Fruit fly (Drosophila melanogaster) whole organism, embryonic: Measurements from ENCODE around the gene Cep290.

Experiments used
- Adf1 ChIP-seq: fragments of 200-800 bp; sonication (Bioruptor generic); IDR thresholded peaks from 2 replicates; pipeline ENCODE4 v1.3.6; 2022; ENCODE audit warnings: missing biosample characterization, missing genetic modification characterization
- Bdp1 ChIP-seq: fragments of 200-800 bp; sonication (Bioruptor generic); optimal IDR thresholded peaks from 3 replicates; lab custom pipeline; 2016; ENCODE audit warnings: missing biosample characterization, missing genetic modification characterization
- CG10147 ChIP-seq: fragments of 200-800 bp; sonication (Bioruptor generic); optimal IDR thresholded peaks from 2 replicates; lab custom pipeline; 2019; ENCODE audit warnings: missing biosample characterization, mild to moderate bottlenecking, missing genetic modification characterization, moderate library complexity
- CG10431 ChIP-seq: fragments of 200-800 bp; sonication (Bioruptor generic); optimal IDR thresholded peaks from 3 replicates; lab custom pipeline; 2018; ENCODE audit warnings: missing biosample characterization, mild to moderate bottlenecking, missing genetic modification characterization
- CG10462 ChIP-seq: fragments of 200-800 bp; sonication (Bioruptor generic); optimal IDR thresholded peaks from 2 replicates; lab custom pipeline; 2016; ENCODE audit warnings: missing biosample characterization, missing genetic modification characterization
- CG11398 ChIP-seq: fragments of 200-800 bp; sonication (Bioruptor generic); optimal IDR thresholded peaks from 2 replicates; lab custom pipeline; 2016; ENCODE audit warnings: missing biosample characterization, missing genetic modification characterization
- CG11456 ChIP-seq: fragments of 200-800 bp; sonication (Bioruptor generic); IDR thresholded peaks from 3 replicates; pipeline ENCODE4 v1.3.6; 2022; ENCODE audit warnings: missing biosample characterization, missing genetic modification characterization
- CG12236 ChIP-seq: fragments of 200-800 bp; sonication (Bioruptor generic); optimal IDR thresholded peaks from 2 replicates; lab custom pipeline; 2016; ENCODE audit warnings: missing biosample characterization, missing genetic modification characterization
- CG13287 ChIP-seq: fragments of 200-800 bp; sonication (Bioruptor generic); IDR thresholded peaks from 2 replicates; pipeline ENCODE4 v1.3.6; 2022; ENCODE audit warnings: missing biosample characterization, missing genetic modification characterization; ENCODE audit not compliant: partially characterized antibody
- CG17328 ChIP-seq: fragments of 200-800 bp; sonication (Bioruptor generic); IDR thresholded peaks from 2 replicates; pipeline ENCODE4 v1.3.6; 2022; ENCODE audit warnings: missing biosample characterization, missing genetic modification characterization
- CG17829 ChIP-seq: fragments of 200-800 bp; optimal IDR thresholded peaks from 2 replicates; lab custom pipeline; 2019; ENCODE audit warnings: missing biosample characterization, mild to moderate bottlenecking, missing genetic modification characterization, moderate library complexity
- CG18476 ChIP-seq: fragments of 200-800 bp; sonication (Bioruptor generic); optimal IDR thresholded peaks from 2 replicates; lab custom pipeline; 2016; ENCODE audit warnings: missing biosample characterization, mild to moderate bottlenecking, missing genetic modification characterization
- CG2875 ChIP-seq: fragments of 200-800 bp; sonication (Bioruptor generic); optimal IDR thresholded peaks from 2 replicates; lab custom pipeline; 2017; ENCODE audit warnings: missing biosample characterization, mild to moderate bottlenecking, missing genetic modification characterization, missing genetic modification reagents
- CG32767 ChIP-seq: fragments of 200-800 bp; sonication (Bioruptor generic); IDR thresholded peaks from 2 replicates; pipeline ENCODE4 v1.3.6; 2022; ENCODE audit warnings: missing biosample characterization, missing genetic modification characterization
- CG7372 ChIP-seq: fragments of 200-800 bp; sonication (Bioruptor generic); IDR thresholded peaks from 2 replicates; pipeline ENCODE4 v1.3.6; 2022; ENCODE audit warnings: missing biosample characterization, missing genetic modification characterization
- CG7839 ChIP-seq: fragments of 200-800 bp; sonication (Bioruptor generic); optimal IDR thresholded peaks from 3 replicates; lab custom pipeline; 2018; ENCODE audit warnings: missing biosample characterization, mild to moderate bottlenecking, missing genetic modification characterization, moderate library complexity
- CG8359 ChIP-seq: fragments of 200-800 bp; sonication (Bioruptor generic); optimal IDR thresholded peaks from 2 replicates; lab custom pipeline; 2017; ENCODE audit warnings: missing biosample characterization, mild to moderate bottlenecking, missing genetic modification characterization, borderline replicate concordance
- CG8478 ChIP-seq: fragments of >200 bp; optimal IDR thresholded peaks from 2 replicates; lab custom pipeline; 2018
- CG8924 ChIP-seq: fragments of 200-800 bp; optimal IDR thresholded peaks from 3 replicates; lab custom pipeline; 2019; ENCODE audit warnings: missing biosample characterization, mild to moderate bottlenecking, missing genetic modification characterization, moderate library complexity
- CG9437 ChIP-seq: fragments of 200-800 bp; sonication (Bioruptor generic); optimal IDR thresholded peaks from 2 replicates; lab custom pipeline; 2018; ENCODE audit warnings: missing biosample characterization, mild to moderate bottlenecking, missing genetic modification characterization
- D ChIP-seq, 2 experiments: fragments of 200-800 bp in 1 of 2; fragments of >200 bp in 1 of 2; sonication (Bioruptor generic) in 1 of 2; optimal IDR thresholded peaks; 2 replicates in 1 of 2; 3 replicates in 1 of 2; lab custom pipeline; 2017; ENCODE audit warnings: mild to moderate bottlenecking in 1 of 2, missing biosample characterization in 1 of 2, missing genetic modification characterization in 1 of 2, missing genetic modification reagents in 1 of 2
- Dip3 ChIP-seq: fragments of 200-800 bp; sonication (Bioruptor generic); optimal IDR thresholded peaks from 3 replicates; lab custom pipeline; 2016; ENCODE audit warnings: missing biosample characterization, missing genetic modification characterization
- E2f2 ChIP-seq: fragments of 200-800 bp; sonication (Bioruptor generic); IDR thresholded peaks from 2 replicates; pipeline ENCODE4 v1.3.6; 2022; ENCODE audit warnings: missing biosample characterization, missing genetic modification characterization
- HLH4C ChIP-seq: fragments of 200-800 bp; sonication (Bioruptor generic); IDR thresholded peaks from 3 replicates; pipeline ENCODE4 v1.3.6; 2022; ENCODE audit warnings: missing biosample characterization, missing genetic modification characterization; ENCODE audit not compliant: partially characterized antibody
- Hmx ChIP-seq: fragments of 200-800 bp; sonication (Bioruptor generic); optimal IDR thresholded peaks from 2 replicates; lab custom pipeline; 2016; ENCODE audit warnings: missing biosample characterization, missing genetic modification characterization
- Kr ChIP-seq: fragments of 200-800 bp; sonication (Bioruptor generic); optimal IDR thresholded peaks from 2 replicates; lab custom pipeline; 2017; ENCODE audit warnings: missing biosample characterization, mild to moderate bottlenecking, missing genetic modification characterization
- Max ChIP-seq: fragments of 200-800 bp; sonication (Bioruptor generic); optimal IDR thresholded peaks from 2 replicates; lab custom pipeline; 2016; ENCODE audit warnings: missing biosample characterization, mild to moderate bottlenecking, missing genetic modification characterization
- Myb ChIP-seq: fragments of 200-800 bp; sonication (Bioruptor generic); optimal IDR thresholded peaks from 2 replicates; lab custom pipeline; 2016; ENCODE audit warnings: missing biosample characterization, missing genetic modification characterization
- Optix ChIP-seq: fragments of 200-800 bp; sonication (Bioruptor generic); IDR thresholded peaks from 3 replicates; pipeline ENCODE4 v1.3.6; 2022; ENCODE audit warnings: missing biosample characterization, missing genetic modification characterization
- Stat92E ChIP-seq, 3 experiments: fragments of >200 bp in 2 of 3; fragments of 200-800 bp in 1 of 3; sonication (Bioruptor generic) in 1 of 3; optimal IDR thresholded peaks; 2 replicates each; lab custom pipeline; 2017 to 2019; ENCODE audit warnings: missing biosample characterization in 3 of 3, missing genetic modification characterization in 3 of 3, mild to moderate bottlenecking in 1 of 3, moderate library complexity in 1 of 3
- Tbp ChIP-seq: fragments of >200 bp; optimal IDR thresholded peaks from 2 replicates; lab custom pipeline; 2018; ENCODE audit warnings: missing biosample characterization, missing genetic modification characterization
- al ChIP-seq: fragments of 200-800 bp; sonication (Bioruptor generic); IDR thresholded peaks from 2 replicates; pipeline ENCODE4 v1.3.6; 2022; ENCODE audit warnings: missing biosample characterization, missing genetic modification characterization
- ato ChIP-seq: fragments of 200-800 bp; sonication (Bioruptor generic); IDR thresholded peaks from 2 replicates; pipeline ENCODE4 v1.3.6; 2022; ENCODE audit warnings: missing biosample characterization, missing genetic modification characterization; ENCODE audit not compliant: partially characterized antibody
- bcd ChIP-seq: fragments of 200-800 bp; sonication (Bioruptor generic); optimal IDR thresholded peaks from 2 replicates; lab custom pipeline; 2017; ENCODE audit warnings: missing biosample characterization, mild to moderate bottlenecking, missing genetic modification characterization
- bsh ChIP-seq, 2 experiments: fragments of 200-800 bp; sonication (Bioruptor generic); optimal IDR thresholded peaks; 2 replicates each; lab custom pipeline; 2017 to 2018; ENCODE audit warnings: mild to moderate bottlenecking in 2 of 2, missing biosample characterization in 2 of 2, missing genetic modification characterization in 2 of 2, moderate library complexity in 1 of 2
- disco-r ChIP-seq: fragments of 200-800 bp; sonication (Bioruptor generic); optimal IDR thresholded peaks from 2 replicates; lab custom pipeline; 2016; ENCODE audit warnings: missing biosample characterization, missing genetic modification characterization
- en ChIP-seq: fragments of 200-800 bp; sonication (Bioruptor generic); optimal IDR thresholded peaks from 2 replicates; lab custom pipeline; 2016; ENCODE audit warnings: missing biosample characterization, missing genetic modification characterization
- gcm2 ChIP-seq: fragments of 200-800 bp; sonication (Bioruptor generic); optimal IDR thresholded peaks from 2 replicates; lab custom pipeline; 2016; ENCODE audit warnings: missing biosample characterization, missing genetic modification characterization
- gfzf ChIP-seq: fragments of 200-800 bp; sonication (Bioruptor generic); optimal IDR thresholded peaks from 2 replicates; lab custom pipeline; 2016; ENCODE audit warnings: missing biosample characterization, mild to moderate bottlenecking, missing genetic modification characterization, moderate library complexity
- gro ChIP-seq: fragments of 200-800 bp; sonication (Bioruptor generic); optimal IDR thresholded peaks from 2 replicates; lab custom pipeline; 2016; ENCODE audit warnings: missing biosample characterization, missing genetic modification characterization
- ham ChIP-seq: fragments of 200-800 bp; sonication (Bioruptor generic); IDR thresholded peaks from 2 replicates; pipeline ENCODE4 v1.3.6; 2022; ENCODE audit warnings: missing biosample characterization, missing genetic modification characterization
- her ChIP-seq: fragments of 200-800 bp; sonication (Bioruptor generic); optimal IDR thresholded peaks from 2 replicates; lab custom pipeline; 2016; ENCODE audit warnings: missing biosample characterization, missing genetic modification characterization
- hkb ChIP-seq, 2 experiments: fragments of 200-800 bp in 1 of 2; fragments of >200 bp in 1 of 2; sonication (Bioruptor generic) in 1 of 2; IDR thresholded peaks in 1 of 2; optimal IDR thresholded peaks in 1 of 2; 2 replicates each; pipeline versions ENCODE4 v1.3.6 to Lab custom; 2017 to 2022; ENCODE audit warnings: missing biosample characterization in 1 of 2, missing genetic modification characterization in 1 of 2
- ken ChIP-seq: fragments of 200-800 bp; sonication (Bioruptor generic); IDR thresholded peaks from 3 replicates; pipeline ENCODE4 v1.3.6; 2022; ENCODE audit warnings: missing biosample characterization, missing genetic modification characterization
- lbe ChIP-seq: fragments of 200-800 bp; sonication (Bioruptor generic); optimal IDR thresholded peaks from 2 replicates; lab custom pipeline; 2016; ENCODE audit warnings: missing biosample characterization, mild to moderate bottlenecking, missing genetic modification characterization
- sob ChIP-seq: fragments of 200-800 bp; sonication (Bioruptor generic); IDR thresholded peaks from 2 replicates; pipeline ENCODE4 v1.3.6; 2022; ENCODE audit warnings: missing biosample characterization, missing genetic modification characterization
- unpg ChIP-seq: fragments of 200-800 bp; sonication (Bioruptor generic); optimal IDR thresholded peaks from 3 replicates; lab custom pipeline; 2018; ENCODE audit warnings: missing biosample characterization, mild to moderate bottlenecking, missing genetic modification characterization, moderate library complexity
- vfl ChIP-seq: fragments of 200-800 bp; sonication (Bioruptor generic); optimal IDR thresholded peaks from 2 replicates; lab custom pipeline; 2016; ENCODE audit warnings: missing biosample characterization, missing genetic modification characterization

The Cep290 gene

dm6 chr3L:796926-797802 is 46.6 kb upstream of the Cep290 start (continued):
- peak; percentile 40; the same call in 1 of the 2 replicates for TF ChIP-seq CG17328 (GFP tag; lab: Robert Waterston, UW)
- no peak for TF ChIP-seq CG8478
- no peak for TF ChIP-seq Kr (GFP tag; lab: Kevin White, UChicago)
- TF ChIP-seq CG7839 (tag; lab: Kevin White, UChicago): peak; percentile 76
- no peak for TF ChIP-seq E2f2 (GFP tag; lab: Robert Waterston, UW)
- peak in 1 of 2 experiments; percentile 54 for TF ChIP-seq bsh (GFP tag; optimal IDR thresholded peaks at IDR 0.05; lab: Kevin White, UChicago)
- no peak for TF ChIP-seq Bdp1 (GFP tag; lab: Kevin White, UChicago)
- TF ChIP-seq ato (GFP tag; lab: Robert Waterston, UW): no peak
- TF ChIP-seq Tbp: no peak
- peak; percentile 49 for TF ChIP-seq CG18476
- TF ChIP-seq CG10147 (GFP tag; lab: Kevin White, UChicago): peak; percentile 69
- no peak for TF ChIP-seq ken
- TF ChIP-seq HLH4C (GFP tag; lab: Robert Waterston, UW): no peak
- no peak for TF ChIP-seq CG13287 (GFP tag; lab: Robert Waterston, UW)
- no peak for TF ChIP-seq Myb (GFP tag; lab: Kevin White, UChicago)
- TF ChIP-seq lbe (GFP tag; lab: Kevin White, UChicago): no peak
- no peak for TF ChIP-seq ham (GFP tag; lab: Robert Waterston, UW)
- TF ChIP-seq CG10462: no peak
- no peak for TF ChIP-seq disco-r (GFP tag; lab: Kevin White, UChicago)
- TF ChIP-seq al (GFP tag; lab: Robert Waterston, UW): no peak
- no peak for TF ChIP-seq Dip3 (GFP tag; lab: Kevin White, UChicago)
- no peak for TF ChIP-seq Adf1 (GFP tag; lab: Robert Waterston, UW)
- TF ChIP-seq unpg (GFP tag; lab: Kevin White, UChicago): peak; percentile 62
- peak; percentile 37 for TF ChIP-seq CG2875 (GFP tag; lab: Kevin White, UChicago)
- TF ChIP-seq gro: no peak
- no peak for TF ChIP-seq D (optimal IDR thresholded peaks at IDR 0.05; lab: Kevin White, UChicago)
- TF ChIP-seq D (GFP tag; optimal IDR thresholded peaks at IDR 0.05; lab: Kevin White, UChicago): peak; percentile 53
- no peak for TF ChIP-seq CG10431
- TF ChIP-seq en (GFP tag; lab: Kevin White, UChicago): no peak
- peak; percentile 26 for TF ChIP-seq bcd (GFP tag; lab: Kevin White, UChicago)
- TF ChIP-seq CG11456 (GFP tag; lab: Robert Waterston, UW): 0 out of 3 replicates have a peak, but pooled peaks have one; percentile 11
- peak; percentile 78 for TF ChIP-seq sob (GFP tag; lab: Robert Waterston, UW)
- no peak for TF ChIP-seq Optix
- no peak for TF ChIP-seq her (GFP tag; lab: Kevin White, UChicago)
- peak; percentile 51 for TF ChIP-seq CG8924 (tag; lab: Kevin White, UChicago)
- TF ChIP-seq CG12236: no peak
- 0 out of 2 replicates have a peak, but pooled peaks have one; percentile 26 for TF ChIP-seq CG7372
- TF ChIP-seq Hmx (GFP tag; lab: Kevin White, UChicago): no peak
- TF ChIP-seq Max (GFP tag; lab: Kevin White, UChicago): peak; percentile 16
- no peak for TF ChIP-seq vfl (GFP tag; lab: Kevin White, UChicago)
- TF ChIP-seq CG32767 (GFP tag; lab: Robert Waterston, UW): no peak
- no peak for TF ChIP-seq hkb (optimal IDR thresholded peaks at IDR 0.05; lab: Kevin White, UChicago)
- TF ChIP-seq hkb (GFP tag; IDR thresholded peaks at IDR 0.05; lab: Robert Waterston, UW): peak; percentile 63
- no peak for TF ChIP-seq gfzf (GFP tag; lab: Kevin White, UChicago)
- TF ChIP-seq CG8359 (GFP tag; lab: Kevin White, UChicago): no peak
- TF ChIP-seq CG17829: peak; percentile 53
- no peak for TF ChIP-seq CG11398 (GFP tag; lab: Kevin White, UChicago)
- TF ChIP-seq CG9437: no peak
- no peak for TF ChIP-seq gcm2 (GFP tag; lab: Kevin White, UChicago)
- no peak for TF ChIP-seq Stat92E (GFP tag; optimal IDR thresholded peaks at IDR 0.05; lab: Kevin White, UChicago)
